Fruit fly (Drosophila melanogaster) whole organism, embryonic: ENCODE data around the gene Boh1.
A peak's percentile ranks its signal among the peaks of the same experiment; 100 is the strongest.

ENCODE experiments used
- Adf1 ChIP-seq: fragments of 200-800 bp; sonication (Bioruptor generic); IDR thresholded peaks from 2 replicates; pipeline ENCODE4 v1.3.6; 2022; ENCODE audit warnings: missing biosample characterization, missing genetic modification characterization
- Antp ChIP-seq: fragments of 200-800 bp; sonication (Bioruptor generic); optimal IDR thresholded peaks from 3 replicates; lab custom pipeline; 2016; ENCODE audit warnings: missing biosample characterization, missing genetic modification characterization
- CG10543 ChIP-seq: fragments of 200-800 bp; sonication (Bioruptor generic); optimal IDR thresholded peaks from 3 replicates; lab custom pipeline; 2017; ENCODE audit warnings: missing biosample characterization, mild to moderate bottlenecking, missing genetic modification characterization, moderate library complexity
- CG12659 ChIP-seq: fragments of 200-800 bp; sonication (Bioruptor generic); optimal IDR thresholded peaks from 3 replicates; lab custom pipeline; 2017; ENCODE audit warnings: mild to moderate bottlenecking, missing biosample characterization, missing genetic modification reagents, missing genetic modification characterization
- CG13123 ChIP-seq: fragments of 200-800 bp; sonication (Bioruptor generic); optimal IDR thresholded peaks from 2 replicates; lab custom pipeline; 2016; ENCODE audit warnings: missing biosample characterization, missing genetic modification characterization
- CG17359 ChIP-seq: fragments of 200-800 bp; sonication (Bioruptor generic); optimal IDR thresholded peaks from 3 replicates; lab custom pipeline; 2018; ENCODE audit warnings: missing biosample characterization, mild to moderate bottlenecking, missing genetic modification characterization, moderate library complexity
- CG17361 ChIP-seq: fragments of 200-800 bp; sonication (Bioruptor generic); IDR thresholded peaks from 3 replicates; pipeline ENCODE4 v1.3.6; 2022; ENCODE audit warnings: missing biosample characterization, missing genetic modification characterization
- CG18262 ChIP-seq: fragments of 200-800 bp; optimal IDR thresholded peaks from 3 replicates; lab custom pipeline; 2019; ENCODE audit warnings: missing biosample characterization, mild to moderate bottlenecking, missing genetic modification characterization, moderate library complexity
- CG2120 ChIP-seq: fragments of 200-800 bp; sonication (Bioruptor generic); optimal IDR thresholded peaks from 3 replicates; lab custom pipeline; 2016; ENCODE audit warnings: missing biosample characterization, missing genetic modification characterization
- CG2712 ChIP-seq: fragments of 200-800 bp; optimal IDR thresholded peaks from 3 replicates; lab custom pipeline; 2019; ENCODE audit warnings: missing biosample characterization, mild to moderate bottlenecking, missing genetic modification characterization, moderate library complexity
- CG3065 ChIP-seq: fragments of 200-800 bp; sonication (Bioruptor generic); optimal IDR thresholded peaks from 2 replicates; lab custom pipeline; 2016; ENCODE audit warnings: missing biosample characterization, missing genetic modification characterization
- CG3281 ChIP-seq: fragments of 200-800 bp; sonication (Bioruptor generic); optimal IDR thresholded peaks from 3 replicates; lab custom pipeline; 2017; ENCODE audit warnings: missing biosample characterization, mild to moderate bottlenecking, missing genetic modification characterization
- CG3995 ChIP-seq: fragments of 200-800 bp; sonication (Bioruptor generic); optimal IDR thresholded peaks from 3 replicates; lab custom pipeline; 2016; ENCODE audit warnings: missing biosample characterization, missing genetic modification characterization
- CG42726 ChIP-seq: fragments of 200-800 bp; sonication (Bioruptor generic); IDR thresholded peaks from 2 replicates; pipeline ENCODE4 v1.3.6; 2022; ENCODE audit warnings: missing biosample characterization, missing genetic modification characterization; ENCODE audit not compliant: partially characterized antibody
- CG43689 ChIP-seq: fragments of 200-800 bp; sonication (Bioruptor generic); IDR thresholded peaks from 2 replicates; pipeline ENCODE4 v1.3.6; 2022; ENCODE audit warnings: missing biosample characterization, missing genetic modification characterization
- CG4424 ChIP-seq: fragments of 200-800 bp; sonication (Bioruptor generic); optimal IDR thresholded peaks from 3 replicates; lab custom pipeline; 2016; ENCODE audit warnings: missing biosample characterization, missing genetic modification characterization
- CG6272 ChIP-seq: fragments of 200-800 bp; sonication (Bioruptor generic); IDR thresholded peaks from 2 replicates; pipeline ENCODE4 v1.3.6; 2022; ENCODE audit warnings: missing biosample characterization, missing genetic modification characterization
- CG7839 ChIP-seq: fragments of 200-800 bp; sonication (Bioruptor generic); optimal IDR thresholded peaks from 3 replicates; lab custom pipeline; 2018; ENCODE audit warnings: missing biosample characterization, mild to moderate bottlenecking, missing genetic modification characterization, moderate library complexity
- CG7987 ChIP-seq: fragments of 200-800 bp; sonication (Bioruptor generic); optimal IDR thresholded peaks from 2 replicates; lab custom pipeline; 2018; ENCODE audit warnings: missing biosample characterization, mild to moderate bottlenecking, missing genetic modification characterization, moderate library complexity
- CG9932 ChIP-seq: fragments of 200-800 bp; sonication (Bioruptor generic); IDR thresholded peaks from 2 replicates; pipeline ENCODE4 v1.3.6; 2022; ENCODE audit warnings: missing biosample characterization, missing genetic modification characterization
- Dll ChIP-seq: fragments of 200-800 bp; sonication (Bioruptor generic); IDR thresholded peaks from 4 replicates; pipeline ENCODE4 v1.3.6; 2022; ENCODE audit warnings: missing biosample characterization, missing genetic modification characterization; ENCODE audit not compliant: partially characterized antibody
- Fer1 ChIP-seq: fragments of 200-800 bp; sonication (Bioruptor generic); optimal IDR thresholded peaks from 2 replicates; lab custom pipeline; 2017; ENCODE audit warnings: missing biosample characterization, mild to moderate bottlenecking, missing genetic modification characterization
- H15 ChIP-seq: fragments of 200-800 bp; sonication (Bioruptor generic); IDR thresholded peaks from 3 replicates; pipeline ENCODE4 v1.3.6; 2022; ENCODE audit warnings: missing biosample characterization, missing genetic modification characterization
- HLH3B ChIP-seq: fragments of 200-800 bp; sonication (Bioruptor generic); IDR thresholded peaks from 2 replicates; pipeline ENCODE4 v1.3.6; 2022; ENCODE audit warnings: missing biosample characterization, missing genetic modification characterization
- Hr3 ChIP-seq: fragments of 200-800 bp; sonication (Bioruptor generic); optimal IDR thresholded peaks from 3 replicates; lab custom pipeline; 2016; ENCODE audit warnings: missing biosample characterization, missing genetic modification characterization
- MESR4 ChIP-seq: fragments of 200-800 bp; sonication (Bioruptor generic); optimal IDR thresholded peaks from 2 replicates; lab custom pipeline; 2018; ENCODE audit warnings: missing biosample characterization, mild to moderate bottlenecking, missing genetic modification characterization, moderate library complexity
- Mad ChIP-seq: fragments of 200-800 bp; sonication (Bioruptor generic); optimal IDR thresholded peaks from 2 replicates; lab custom pipeline; 2016; ENCODE audit warnings: missing biosample characterization, missing genetic modification characterization
- NFAT ChIP-seq: fragments of 200-800 bp; sonication (Bioruptor generic); IDR thresholded peaks from 2 replicates; pipeline ENCODE4 v1.3.6; 2022; ENCODE audit warnings: missing biosample characterization, missing genetic modification characterization
- NfI ChIP-seq: fragments of 200-800 bp; sonication (Bioruptor generic); optimal IDR thresholded peaks from 3 replicates; lab custom pipeline; 2018; ENCODE audit warnings: missing biosample characterization, mild to moderate bottlenecking, missing genetic modification characterization, moderate library complexity
- Oaz ChIP-seq: fragments of 200-800 bp; sonication (Bioruptor generic); IDR thresholded peaks from 2 replicates; pipeline ENCODE4 v1.3.6; 2022; ENCODE audit warnings: missing biosample characterization, missing genetic modification characterization
- Rfx ChIP-seq: fragments of 200-800 bp; sonication (Bioruptor generic); IDR thresholded peaks from 2 replicates; pipeline ENCODE4 v1.3.6; 2022; ENCODE audit warnings: missing biosample characterization, missing genetic modification characterization
- bigmax ChIP-seq: fragments of 200-800 bp; sonication (Bioruptor generic); optimal IDR thresholded peaks from 2 replicates; lab custom pipeline; 2018; ENCODE audit warnings: missing biosample characterization, mild to moderate bottlenecking, missing genetic modification characterization
- bowl ChIP-seq: fragments of 200-800 bp; sonication (Bioruptor generic); IDR thresholded peaks from 2 replicates; pipeline ENCODE4 v1.3.6; 2022; ENCODE audit warnings: missing biosample characterization, missing genetic modification characterization
- br ChIP-seq: fragments of >200 bp; optimal IDR thresholded peaks from 2 replicates; lab custom pipeline; 2017
- cas ChIP-seq: fragments of 200-800 bp; sonication (Bioruptor generic); IDR thresholded peaks from 2 replicates; pipeline ENCODE4 v1.3.6; 2022; ENCODE audit warnings: missing biosample characterization, missing genetic modification characterization
- chinmo ChIP-seq: fragments of 200-800 bp; sonication (Bioruptor generic); IDR thresholded peaks from 4 replicates; pipeline ENCODE4 v1.3.6; 2022; ENCODE audit warnings: missing biosample characterization, missing genetic modification characterization; ENCODE audit not compliant: partially characterized antibody
- da ChIP-seq: fragments of 200-800 bp; sonication (Bioruptor generic); optimal IDR thresholded peaks from 2 replicates; lab custom pipeline; 2016; ENCODE audit warnings: missing biosample characterization, missing genetic modification characterization
- dm ChIP-seq: fragments of 200-800 bp; sonication (Bioruptor generic); optimal IDR thresholded peaks from 3 replicates; lab custom pipeline; 2016; ENCODE audit warnings: missing biosample characterization, missing genetic modification characterization
- fd3F ChIP-seq: fragments of 200-800 bp; sonication (Bioruptor generic); optimal IDR thresholded peaks from 2 replicates; lab custom pipeline; 2018; ENCODE audit warnings: missing biosample characterization, mild to moderate bottlenecking, missing genetic modification characterization, moderate library complexity
- gcm2 ChIP-seq: fragments of 200-800 bp; sonication (Bioruptor generic); optimal IDR thresholded peaks from 2 replicates; lab custom pipeline; 2016; ENCODE audit warnings: missing biosample characterization, missing genetic modification characterization
- grau ChIP-seq: fragments of 200-800 bp; optimal IDR thresholded peaks from 3 replicates; lab custom pipeline; 2019; ENCODE audit warnings: missing biosample characterization, mild to moderate bottlenecking, missing genetic modification characterization, moderate library complexity
- h ChIP-seq: fragments of >200 bp; optimal IDR thresholded peaks from 2 replicates; lab custom pipeline; 2017
- lola ChIP-seq, 3 experiments: fragments of >200 bp in 2 of 3; fragments of 200-800 bp in 1 of 3; sonication (Bioruptor generic) in 1 of 3; optimal IDR thresholded peaks; 2 replicates each; lab custom pipeline; 2017 to 2019; ENCODE audit warnings: missing biosample characterization in 3 of 3, missing genetic modification characterization in 3 of 3, mild to moderate bottlenecking in 1 of 3, moderate library complexity in 1 of 3
- onecut ChIP-seq: fragments of 200-800 bp; sonication (Bioruptor generic); IDR thresholded peaks from 2 replicates; pipeline ENCODE4 v1.3.6; 2022; ENCODE audit warnings: missing biosample characterization, missing genetic modification characterization
- otp ChIP-seq: fragments of 200-800 bp; sonication (Bioruptor generic); IDR thresholded peaks from 3 replicates; pipeline ENCODE4, ENCODE4 v1.3.6; 2022; ENCODE audit warnings: missing biosample characterization, missing genetic modification characterization
- sc ChIP-seq, 3 experiments: fragments of >200 bp in 2 of 3; fragments of 200-800 bp in 1 of 3; sonication (Bioruptor generic) in 1 of 3; optimal IDR thresholded peaks; 2 replicates in 2 of 3; 3 replicates in 1 of 3; lab custom pipeline; 2017; ENCODE audit warnings: mild to moderate bottlenecking in 1 of 3, missing biosample characterization in 1 of 3, missing genetic modification characterization in 1 of 3, missing genetic modification reagents in 1 of 3
- seq ChIP-seq: fragments of 200-800 bp; sonication (Bioruptor generic); IDR thresholded peaks from 2 replicates; pipeline ENCODE4 v1.3.6; 2022; ENCODE audit warnings: missing biosample characterization, missing genetic modification characterization
- so ChIP-seq: fragments of 200-800 bp; sonication (Bioruptor generic); IDR thresholded peaks from 3 replicates; pipeline ENCODE4 v1.3.6; 2022; ENCODE audit warnings: missing biosample characterization, missing genetic modification characterization
- sob ChIP-seq: fragments of 200-800 bp; sonication (Bioruptor generic); IDR thresholded peaks from 2 replicates; pipeline ENCODE4 v1.3.6; 2022; ENCODE audit warnings: missing biosample characterization, missing genetic modification characterization
- unpg ChIP-seq: fragments of 200-800 bp; sonication (Bioruptor generic); optimal IDR thresholded peaks from 3 replicates; lab custom pipeline; 2018; ENCODE audit warnings: missing biosample characterization, mild to moderate bottlenecking, missing genetic modification characterization, moderate library complexity

Boh1 gene

dm6 chr3R:27948421-27948906 lies 29.2 kb upstream of the Boh1 start, which contains the start of gene Gp93 (continued):
- TF ChIP-seq br (lab: Kevin White, UChicago) (no peak), h (lab: Kevin White, UChicago) (no peak), Oaz (GFP tag; lab: Robert Waterston, UW) (peak; percentile 21; the same call in 1 of the 2 replicates), Dll (GFP tag; lab: Robert Waterston, UW) (0 out of 4 replicates have a peak, but pooled peaks have one; percentile 49), CG10543 (GFP tag; lab: Kevin White, UChicago) (peak; percentile 8), CG4424 (GFP tag; lab: Kevin White, UChicago) (peak; percentile 50), CG3995 (GFP tag; lab: Kevin White, UChicago) (no peak), sc (optimal IDR thresholded peaks at IDR 0.05; lab: Kevin White, UChicago) (no peak), sc (GFP tag; optimal IDR thresholded peaks at IDR 0.05; lab: Kevin White, UChicago) (no peak), bigmax (GFP tag; lab: Kevin White, UChicago) (peak; percentile 71), CG42726 (GFP tag; lab: Robert Waterston, UW) (peak; percentile 57; the same call in 1 of the 2 replicates), CG6272 (GFP tag; lab: Robert Waterston, UW) (peak; percentile 40; the same call in 1 of the 2 replicates), CG13123 (peak; percentile 11), so (GFP tag; lab: Robert Waterston, UW) (peak; percentile 44; the same call in 1 of the 3 replicates), unpg (GFP tag; lab: Kevin White, UChicago) (peak; percentile 59), fd3F (peak; percentile 42), CG3065 (GFP tag; lab: Kevin White, UChicago) (no peak), Rfx (GFP tag; lab: Robert Waterston, UW) (peak; percentile 80), sob (GFP tag; lab: Robert Waterston, UW) (peak; percentile 69), da (no peak), CG7839 (tag; lab: Kevin White, UChicago) (peak; percentile 76), Adf1 (GFP tag; lab: Robert Waterston, UW) (peak; percentile 37; the same call in 1 of the 2 replicates), onecut (peak; percentile 15; the same call in 1 of the 2 replicates), Fer1 (GFP tag; lab: Kevin White, UChicago) (peak; percentile 39), cas (GFP tag; lab: Robert Waterston, UW) (0 out of 2 replicates have a peak, but pooled peaks have one; percentile 6), HLH3B (GFP tag; lab: Robert Waterston, UW) (peak; percentile 49), CG3281 (GFP tag; lab: Kevin White, UChicago) (peak; percentile 48), CG2712 (tag; lab: Kevin White, UChicago) (peak; percentile 74), CG12659 (peak; percentile 46), CG2120 (GFP tag; lab: Kevin White, UChicago) (peak; percentile 57), H15 (GFP tag; lab: Robert Waterston, UW) (peak; percentile 45; the same call in 1 of the 3 replicates), otp (GFP tag; lab: Robert Waterston, UW) (0 out of 3 replicates have a peak, but pooled peaks have one; percentile 28), grau (tag; lab: Kevin White, UChicago) (peak; percentile 68), bowl (GFP tag; lab: Robert Waterston, UW) (no peak), CG43689 (GFP tag; lab: Robert Waterston, UW) (no peak), CG17361 (peak; percentile 85), MESR4 (peak; percentile 87), CG7987 (GFP tag; lab: Kevin White, UChicago) (peak; percentile 37), Hr3 (GFP tag; lab: Kevin White, UChicago) (peak; percentile 58), CG18262 (tag; lab: Kevin White, UChicago) (peak; percentile 72), CG9932 (GFP tag; lab: Robert Waterston, UW) (peak; percentile 73), dm (GFP tag; lab: Kevin White, UChicago) (peak; percentile 20), chinmo (GFP tag; lab: Robert Waterston, UW) (peak; percentile 60; the same call in 1 of the 4 replicates), gcm2 (GFP tag; lab: Kevin White, UChicago) (no peak), CG17359 (peak; percentile 47), Antp (GFP tag; lab: Kevin White, UChicago) (peak; percentile 21), NfI (GFP tag; lab: Kevin White, UChicago) (peak; percentile 59), seq (GFP tag; lab: Robert Waterston, UW) (peak; percentile 37; the same call in 1 of the 2 replicates), Mad (GFP tag; lab: Kevin White, UChicago) (no peak), lola (GFP tag; optimal IDR thresholded peaks at IDR 0.05; lab: Kevin White, UChicago) (peak in 1 of 3 experiments; percentile 62), NFAT (GFP tag; lab: Robert Waterston, UW) (peak; percentile 61)
